Worm (Caenorhabditis elegans): ENCODE results near the gene F20D1.3.

DNA sequence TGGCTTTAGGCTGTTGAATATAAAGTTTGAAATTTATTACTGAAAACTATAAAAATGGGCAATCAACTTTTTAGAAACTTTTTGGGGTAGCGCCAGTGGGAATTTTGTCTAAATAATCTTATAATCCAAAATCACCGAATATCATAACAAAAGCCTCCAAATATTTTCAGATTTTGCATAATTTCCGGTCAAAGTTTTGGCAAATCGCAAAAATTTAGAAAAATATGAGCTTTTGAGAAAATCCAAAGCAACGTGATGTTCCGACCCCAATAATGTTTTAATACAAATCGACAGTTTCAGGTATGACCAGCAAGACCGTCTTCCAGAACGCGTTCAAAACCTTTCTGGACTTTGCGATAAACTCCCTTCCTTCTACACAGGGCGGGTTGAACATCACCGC lies 3.5 kb downstream of the F20D1.3 start, which contains the start of gene emre-1:
- TF ChIP-seq lir-3 (tag; optimal IDR thresholded peaks at IDR 0.05; ENCODE audit: poor library complexity) (no peak), nhr-28 (tag; optimal IDR thresholded peaks at IDR 0.05) (no peak), egl-27 (tag; optimal IDR thresholded peaks at IDR 0.05) (no peak), lin-15B (tag; optimal IDR thresholded peaks at IDR 0.05) (no peak), unc-62 (GFP tag; optimal IDR thresholded peaks at IDR 0.05) (no peak)
